Fruit fly (Drosophila melanogaster): ENCODE results near the gene trn.
A peak's percentile ranks its signal among the peaks of the same experiment; 100 is the strongest.

Gene trn

DNA sequence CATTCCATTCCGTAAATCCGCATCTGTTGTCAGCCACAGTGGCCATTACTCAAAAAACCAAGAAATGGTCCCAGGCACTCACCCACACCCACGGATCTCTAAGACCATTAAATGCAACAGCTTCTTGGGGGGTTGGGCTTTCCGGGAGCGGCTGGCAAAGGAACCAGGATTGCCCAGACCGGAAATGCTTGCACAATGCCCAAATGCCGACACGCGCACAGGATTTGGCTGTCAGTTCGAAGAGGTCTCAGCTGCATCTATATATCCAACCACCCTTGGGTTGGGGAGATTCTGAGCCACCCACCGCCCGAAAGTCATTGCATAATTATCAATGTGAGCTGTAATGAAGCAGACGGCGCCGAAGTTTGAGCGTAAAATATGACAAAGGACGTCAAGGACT is 41.2 kb downstream of the trn start:
- peak; percentile 82 for TF ChIP-seq Hey (tag; optimal IDR thresholded peaks at IDR 0.05)
- TF ChIP-seq nerfin-1 (tag; optimal IDR thresholded peaks at IDR 0.05), result peak; percentile 77
- TF ChIP-seq CG33213 (GFP tag; optimal IDR thresholded peaks at IDR 0.05), result no peak
- peak; percentile 6 for TF ChIP-seq twi (tag; optimal IDR thresholded peaks at IDR 0.05)
- no peak for TF ChIP-seq CG10267 (tag; optimal IDR thresholded peaks at IDR 0.05)
